Worm (Caenorhabditis elegans): ENCODE results near the gene F13C5.3.

F13C5.3 gene

DNA sequence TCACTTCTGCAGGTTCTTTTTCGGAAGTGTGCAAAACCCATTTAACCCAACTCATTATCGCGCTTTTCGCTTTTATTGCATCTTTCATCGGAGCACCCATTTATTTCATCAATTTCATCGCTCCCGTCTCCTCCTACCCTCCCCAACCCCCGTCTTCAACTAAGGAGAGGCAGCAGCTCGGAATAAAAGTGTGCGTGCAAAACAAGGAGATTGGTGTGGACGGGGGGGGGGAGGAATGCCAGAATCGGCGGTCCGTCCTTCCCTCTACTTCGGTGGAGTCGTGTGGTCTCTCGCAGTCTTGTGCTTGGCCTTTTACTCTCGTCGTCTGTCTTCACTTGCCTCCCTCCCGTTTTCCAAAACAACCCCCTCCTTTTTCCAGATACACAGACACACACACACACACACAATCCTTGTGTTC lies 2.0 kb upstream of the F13C5.3 start (continued):
- TF ChIP-seq hlh-15 (tag; optimal IDR thresholded peaks at IDR 0.05) (no peak), ceh-45 (GFP tag; IDR thresholded peaks at IDR 0.05) (no peak), lin-11 (tag; optimal IDR thresholded peaks at IDR 0.05) (no peak), ceh-2 (tag; optimal IDR thresholded peaks at IDR 0.05) (peak; percentile 23), ama-1 (optimal IDR thresholded peaks at IDR 0.05) (no peak), ceh-34 (tag; optimal IDR thresholded peaks at IDR 0.05) (peak; percentile 46), fkh-10 (GFP tag; optimal IDR thresholded peaks at IDR 0.05) (peak; percentile 7), ceh-24 (tag; optimal IDR thresholded peaks at IDR 0.05) (no peak), tbx-2 (tag; optimal IDR thresholded peaks at IDR 0.05) (peak; percentile 68), zip-5 (tag; optimal IDR thresholded peaks at IDR 0.05) (no peak), unc-55 (GFP tag; optimal IDR thresholded peaks at IDR 0.05) (no peak), ceh-31 (tag; optimal IDR thresholded peaks at IDR 0.05) (peak; percentile 78), dmd-4 (tag; optimal IDR thresholded peaks at IDR 0.05; ENCODE audit: borderline replicate concordance) (no peak), hlh-30 (tag; optimal IDR thresholded peaks at IDR 0.05; ENCODE audit: insufficient read depth) (peak; percentile 81), K02D7.2 (tag; optimal IDR thresholded peaks at IDR 0.05) (no peak), sdc-2 (tag; optimal IDR thresholded peaks at IDR 0.05) (peak; percentile 75), pha-2 (tag; optimal IDR thresholded peaks at IDR 0.05) (no peak), C38D4.7 (GFP tag; optimal IDR thresholded peaks at IDR 0.05) (no peak), nhr-11 (tag; optimal IDR thresholded peaks at IDR 0.05) (no peak), ahr-1 (tag; optimal IDR thresholded peaks at IDR 0.05) (no peak), sox-4 (tag; optimal IDR thresholded peaks at IDR 0.05) (no peak), ceh-9 (tag; optimal IDR thresholded peaks at IDR 0.05) (no peak), hlh-8 (tag; optimal IDR thresholded peaks at IDR 0.05) (no peak), mec-3 (tag; optimal IDR thresholded peaks at IDR 0.05; ENCODE audit: borderline replicate concordance) (no peak), nfya-1 (tag; optimal IDR thresholded peaks at IDR 0.05) (peak; percentile 37), dve-1 (tag; optimal IDR thresholded peaks at IDR 0.05) (no peak), pros-1 (tag; optimal IDR thresholded peaks at IDR 0.05) (no peak), elt-4 (tag; optimal IDR thresholded peaks at IDR 0.05) (no peak), pag-3 (tag; optimal IDR thresholded peaks at IDR 0.05; ENCODE audit: borderline replicate concordance) (no peak), ceh-30 (tag; optimal IDR thresholded peaks at IDR 0.05) (no peak), pqm-1 (tag; optimal IDR thresholded peaks at IDR 0.05) (no peak), hlh-6 (tag; optimal IDR thresholded peaks at IDR 0.05) (no peak), ets-4 (tag; optimal IDR thresholded peaks at IDR 0.05) (no peak), ceh-22 (tag; optimal IDR thresholded peaks at IDR 0.05) (no peak), odd-2 (tag; optimal IDR thresholded peaks at IDR 0.05) (no peak), ceh-14 (tag; optimal IDR thresholded peaks at IDR 0.05) (peak; percentile 80), F13H6.1 (tag; optimal IDR thresholded peaks at IDR 0.05) (no peak), syd-9 (tag; optimal IDR thresholded peaks at IDR 0.05) (peak; percentile 43), unc-3 (GFP tag; conservative IDR thresholded peaks at IDR 0.05) (no peak), unc-3 (tag; optimal IDR thresholded peaks at IDR 0.05) (no peak)

DNA sequence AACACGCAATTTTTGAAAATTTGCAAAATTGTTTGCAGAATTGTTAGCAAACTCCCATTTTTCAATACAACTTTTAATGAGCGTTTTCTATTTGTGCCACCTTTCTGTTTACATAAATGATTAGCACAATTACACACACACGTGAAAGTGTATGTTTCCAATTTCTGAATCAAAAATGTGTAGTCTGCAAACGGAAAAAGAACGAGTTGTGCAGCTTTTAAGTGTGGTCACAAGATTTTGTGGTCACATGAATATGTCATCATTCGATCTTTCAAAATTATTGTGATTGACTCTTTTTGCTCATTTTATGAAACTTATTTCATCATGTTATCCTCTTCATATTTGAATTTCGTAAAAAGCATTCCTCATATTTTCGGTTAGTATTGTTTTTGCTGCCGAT lies 1.3 kb upstream of the F13C5.3 start:
- TF ChIP-seq pqm-1 (tag; optimal IDR thresholded peaks at IDR 0.05) (no peak), syd-9 (tag; optimal IDR thresholded peaks at IDR 0.05) (no peak), ceh-30 (tag; optimal IDR thresholded peaks at IDR 0.05) (no peak), ceh-48 (tag; optimal IDR thresholded peaks at IDR 0.05) (no peak), Y22D7AL.16 (tag; optimal IDR thresholded peaks at IDR 0.05) (no peak), dve-1 (tag; optimal IDR thresholded peaks at IDR 0.05) (no peak)

Data from whole organism, late embryonic.